Worm (Caenorhabditis elegans): ENCODE data around the gene B0244.5.

B0244.5 gene

ce11 chrIII:5730041-5730440, 14.6 kb upstream of the B0244.5 start (continued):
- TF ChIP-seq F57C9.4 (tag; optimal IDR thresholded peaks at IDR 0.05) (no peak), lsl-1 (GFP tag; optimal IDR thresholded peaks at IDR 0.05) (peak; percentile 21), nhr-27 (tag; optimal IDR thresholded peaks at IDR 0.05) (no peak), cebp-1 (GFP tag; IDR thresholded peaks at IDR 0.05) (no peak), cebp-1 (tag; optimal IDR thresholded peaks at IDR 0.05) (no peak), let-607 (tag; optimal IDR thresholded peaks at IDR 0.05) (no peak), nhr-179 (tag; optimal IDR thresholded peaks at IDR 0.05) (no peak), ztf-3 (GFP tag; optimal IDR thresholded peaks at IDR 0.05) (no peak), ceh-58 (GFP tag; IDR thresholded peaks at IDR 0.05) (no peak), B0019.2 (GFP tag; conservative IDR thresholded peaks at IDR 0.05) (no peak), ceh-100 (GFP tag; IDR thresholded peaks at IDR 0.05) (no peak)

- TF ChIP-seq sea-2 (GFP tag; IDR thresholded peaks at IDR 0.05) (no peak), nhr-80 (tag; optimal IDR thresholded peaks at IDR 0.05) (peak; percentile 16)
Measured at ce11 chrIII:5730980-5731636, 13.6 kb upstream of the B0244.5 start, which contains the start of the genes B0244.9 and B0244.7. Gene B0244.9, minus strand, starts transcription at chrIII:5731030. Gene B0244.7, plus strand, starts transcription at chrIII:5731501.

ce11 chrIII:5732925-5733324, 11.8 kb upstream of the B0244.5 start, which contains the start of gene B0244.17:
Gene B0244.17, plus strand, starts transcription at chrIII:5733225.
- TF ChIP-seq rpc-1 (optimal IDR thresholded peaks at IDR 0.05), result no peak
- no peak for TF ChIP-seq rpc-1 (tag; optimal IDR thresholded peaks at IDR 0.05)
- peak; percentile 0 for TF ChIP-seq nhr-80 (tag; optimal IDR thresholded peaks at IDR 0.05)

- no peak for TF ChIP-seq cebp-1 (GFP tag; IDR thresholded peaks at IDR 0.05)
- no peak for TF ChIP-seq cebp-1 (tag; optimal IDR thresholded peaks at IDR 0.05)
- TF ChIP-seq snpc-4 (GFP tag; optimal IDR thresholded peaks at IDR 0.05), result no peak
- peak in 2 of 4 experiments; percentile 45 to 66 for TF ChIP-seq snpc-4 (tag; optimal IDR thresholded peaks at IDR 0.05)
- no peak for TF ChIP-seq tlf-1 (GFP tag; optimal IDR thresholded peaks at IDR 0.05)
- TF ChIP-seq madf-10 (tag; optimal IDR thresholded peaks at IDR 0.05), result no peak
- TF ChIP-seq B0019.2 (GFP tag; conservative IDR thresholded peaks at IDR 0.05), result no peak
Measured at ce11 chrIII:5734328-5734727, 10.4 kb upstream of the B0244.5 start.

- TF ChIP-seq hmg-1.2 (GFP tag; IDR thresholded peaks at IDR 0.05), result no peak
- TF ChIP-seq nhr-80 (tag; optimal IDR thresholded peaks at IDR 0.05), result peak; percentile 49
Measured at ce11 chrIII:5734905-5735304, 9.8 kb upstream of the B0244.5 start, which contains the start of gene B0244.10. Gene B0244.10, plus strand, starts transcription at chrIII:5735158.

- TF ChIP-seq let-607 (tag; optimal IDR thresholded peaks at IDR 0.05), result no peak
- TF ChIP-seq F57C9.4 (tag; optimal IDR thresholded peaks at IDR 0.05), result no peak
- no peak for TF ChIP-seq nfya-1 (tag; optimal IDR thresholded peaks at IDR 0.05; ENCODE audit: borderline replicate concordance, insufficient read depth)
- TF ChIP-seq aptf-3 (GFP tag; IDR thresholded peaks at IDR 0.05), result no peak
- no peak for TF ChIP-seq attf-5 (GFP tag; optimal IDR thresholded peaks at IDR 0.05)
- no peak for TF ChIP-seq mcd-1 (GFP tag; IDR thresholded peaks at IDR 0.05)
- no peak for TF ChIP-seq rpc-1 (optimal IDR thresholded peaks at IDR 0.05)
- TF ChIP-seq rpc-1 (tag; optimal IDR thresholded peaks at IDR 0.05), result no peak
- no peak for TF ChIP-seq T26A5.8 (tag; optimal IDR thresholded peaks at IDR 0.05)
Measured at ce11 chrIII:5737708-5738107, 7.0 kb upstream of the B0244.5 start, which contains the start of gene B0244.6. Gene B0244.6, plus strand, starts transcription at chrIII:5738008.

ce11 chrIII:5740666-5741065, 4.0 kb upstream of the B0244.5 start, which contains the start of gene B0244.16:
Gene B0244.16, plus strand, starts transcription at chrIII:5740966.
- TF ChIP-seq mel-28 (tag; optimal IDR thresholded peaks at IDR 0.05; ENCODE audit: borderline replicate concordance) (no peak), F10E7.11 (tag; optimal IDR thresholded peaks at IDR 0.05) (no peak), ztf-26 (tag; optimal IDR thresholded peaks at IDR 0.05) (no peak), hrde-1 (tag; optimal IDR thresholded peaks at IDR 0.05; ENCODE audit: borderline replicate concordance) (no peak), B0336.3 (GFP tag; IDR thresholded peaks at IDR 0.05) (no peak)

Measured in whole organism, young adult.